Worm (Caenorhabditis elegans): ENCODE measurements around the gene npp-21.

The npp-21 gene

ce11 chrII:7642016-7642653, 42.7 kb downstream of the npp-21 start (continued):
- TF ChIP-seq ceh-82 (tag; optimal IDR thresholded peaks at IDR 0.05), result peak; percentile 34 to 77 (median 48)
- no peak for TF ChIP-seq nhr-77 (tag; optimal IDR thresholded peaks at IDR 0.05)
- peak; percentile 63 for TF ChIP-seq C16A3.4 (tag; optimal IDR thresholded peaks at IDR 0.05)
- TF ChIP-seq sup-37 (GFP tag; optimal IDR thresholded peaks at IDR 0.05), result no peak
- TF ChIP-seq zag-1 (tag; optimal IDR thresholded peaks at IDR 0.05), result peak; percentile 64
- peak; percentile 38 to 42 for TF ChIP-seq efl-1 (optimal IDR thresholded peaks at IDR 0.05)
- peak in 1 of 2 experiments; percentile 39 for TF ChIP-seq efl-1 (GFP tag; optimal IDR thresholded peaks at IDR 0.05 in 1 of 2)
- no peak for TF ChIP-seq hpl-2 (GFP tag; optimal IDR thresholded peaks at IDR 0.05)
- no peak for TF ChIP-seq nhr-85 (tag)
- TF ChIP-seq sox-4 (tag; optimal IDR thresholded peaks at IDR 0.05), result no peak
- peak; percentile 38 for TF ChIP-seq ama-1 (optimal IDR thresholded peaks at IDR 0.05)
- TF ChIP-seq lin-39 (tag; optimal IDR thresholded peaks at IDR 0.05), result peak; percentile 35
- TF ChIP-seq ceh-90 (tag; optimal IDR thresholded peaks at IDR 0.05), result no peak
- TF ChIP-seq irx-1 (tag; optimal IDR thresholded peaks at IDR 0.05), result peak; percentile 29
- TF ChIP-seq nhr-47 (tag; optimal IDR thresholded peaks at IDR 0.05), result peak; percentile 71
- TF ChIP-seq unc-62 (GFP tag; optimal IDR thresholded peaks at IDR 0.05), result no peak
- TF ChIP-seq lir-3 (tag; optimal IDR thresholded peaks at IDR 0.05; ENCODE audit: poor library complexity), result no peak
- no peak for TF ChIP-seq ceh-63 (GFP tag; optimal IDR thresholded peaks at IDR 0.05)
- peak; percentile 67 for TF ChIP-seq nhr-20 (tag; optimal IDR thresholded peaks at IDR 0.05)
- peak; percentile 70 for TF ChIP-seq rnt-1 (tag; optimal IDR thresholded peaks at IDR 0.05)
- no peak for TF ChIP-seq C04F5.9 (tag; optimal IDR thresholded peaks at IDR 0.05)
- TF ChIP-seq ztf-11 (tag; optimal IDR thresholded peaks at IDR 0.05), result peak in 1 of 2 experiments; percentile 36
- no peak for TF ChIP-seq grh-1 (GFP tag; IDR thresholded peaks at IDR 0.05)
- peak in 1 of 2 experiments; percentile 56 for TF ChIP-seq mdl-1 (tag; optimal IDR thresholded peaks at IDR 0.05)
- TF ChIP-seq lsy-2 (tag; optimal IDR thresholded peaks at IDR 0.05), result peak; percentile 44 to 74
- TF ChIP-seq fkh-10 (GFP tag; optimal IDR thresholded peaks at IDR 0.05), result peak; percentile 93
- no peak for TF ChIP-seq sptf-1 (tag; optimal IDR thresholded peaks at IDR 0.05)
- no peak for TF ChIP-seq lin-15B (tag; optimal IDR thresholded peaks at IDR 0.05)
- peak in 1 of 2 experiments; percentile 47 for TF ChIP-seq lin-35 (GFP tag; optimal IDR thresholded peaks at IDR 0.05)
- peak in 1 of 3 experiments; percentile 10 for TF ChIP-seq dpl-1 (GFP tag; optimal IDR thresholded peaks at IDR 0.05)
- peak; percentile 74 for TF ChIP-seq tbx-2 (tag; optimal IDR thresholded peaks at IDR 0.05)
- peak; percentile 16 for TF ChIP-seq ceh-8 (GFP tag; optimal IDR thresholded peaks at IDR 0.05)
- no peak for TF ChIP-seq skn-1 (tag; optimal IDR thresholded peaks at IDR 0.05)
- TF ChIP-seq nhr-90 (tag; optimal IDR thresholded peaks at IDR 0.05; ENCODE audit: poor library complexity), result no peak
- peak; percentile 57 for TF ChIP-seq mep-1 (tag; optimal IDR thresholded peaks at IDR 0.05)
- TF ChIP-seq Y116A8C.19 (tag; optimal IDR thresholded peaks at IDR 0.05; ENCODE audit: borderline replicate concordance), result no peak
- peak; percentile 18 for TF ChIP-seq fkh-4 (tag; optimal IDR thresholded peaks at IDR 0.05; ENCODE audit: borderline replicate concordance)
- peak; percentile 57 for TF ChIP-seq fkh-8 (tag; optimal IDR thresholded peaks at IDR 0.05)
- TF ChIP-seq nhr-19 (GFP tag; conservative IDR thresholded peaks at IDR 0.05), result peak; percentile 70
- TF ChIP-seq nhr-11 (tag; optimal IDR thresholded peaks at IDR 0.05), result no peak
- no peak for TF ChIP-seq elt-2 (tag; optimal IDR thresholded peaks at IDR 0.05)

- TF ChIP-seq nhr-19 (GFP tag; conservative IDR thresholded peaks at IDR 0.05) (no peak), egl-13 (tag; optimal IDR thresholded peaks at IDR 0.05) (no peak), efl-1 (optimal IDR thresholded peaks at IDR 0.05) (no peak), efl-1 (GFP tag; optimal IDR thresholded peaks at IDR 0.05 in 1 of 2) (peak in 1 of 2 experiments; percentile 64), C16A3.4 (tag; optimal IDR thresholded peaks at IDR 0.05) (no peak)
Observed at ce11 chrII:7643214-7643613, 43.8 kb downstream of the npp-21 start.
